Worm (Caenorhabditis elegans) whole organism, L2 larva: ENCODE measurements around the gene nlp-52.

Source experiments
- dmd-4 ChIP-seq: sonication (generic microtip); optimal IDR thresholded peaks from 2 replicates; lab custom pipeline; 2017; ENCODE audit warnings: missing biosample characterization, missing genetic modification characterization
- fos-1 ChIP-seq: fragments of 150-350 bp; optimal IDR thresholded peaks from 2 replicates; lab custom pipeline; 2014; ENCODE audit warnings: missing biosample characterization, missing genetic modification characterization
- lin-11 ChIP-seq: fragments of 150-350 bp; sonication (generic microtip); optimal IDR thresholded peaks from 2 replicates; lab custom pipeline; 2014; ENCODE audit warnings: missing biosample characterization, missing genetic modification characterization, inconsistent platforms, mixed read lengths
- lin-39 ChIP-seq: fragments of 150-350 bp; optimal IDR thresholded peaks from 2 replicates; lab custom pipeline; 2014; ENCODE audit warnings: missing biosample characterization, missing genetic modification reagents, missing genetic modification characterization
- lsy-2 ChIP-seq, 2 experiments: fragments of 150-350 bp in 1 of 2; sonication (generic microtip) in 1 of 2; optimal IDR thresholded peaks; 2 replicates each; lab custom pipeline; 2014 to 2017; ENCODE audit warnings: missing biosample characterization in 2 of 2, missing genetic modification characterization in 2 of 2
- nhr-10 ChIP-seq: sonication (generic microtip); optimal IDR thresholded peaks from 2 replicates; lab custom pipeline; 2017; ENCODE audit warnings: missing biosample characterization, missing genetic modification characterization
- nhr-237 ChIP-seq: fragments of 150-350 bp; optimal IDR thresholded peaks from 2 replicates; lab custom pipeline; 2014; ENCODE audit warnings: missing biosample characterization, missing genetic modification characterization
- nhr-6 ChIP-seq: fragments of 150-350 bp; optimal IDR thresholded peaks from 2 replicates; lab custom pipeline; 2014; ENCODE audit warnings: missing biosample characterization, missing genetic modification characterization
- snpc-4 ChIP-seq: fragments of 150-350 bp; optimal IDR thresholded peaks from 2 replicates; lab custom pipeline; 2014; ENCODE audit warnings: missing biosample characterization, missing genetic modification characterization
- unc-39 ChIP-seq: fragments of 150-350 bp; optimal IDR thresholded peaks from 2 replicates; lab custom pipeline; 2014; ENCODE audit warnings: missing biosample characterization, missing genetic modification characterization

- TF ChIP-seq nhr-6, result no peak
- TF ChIP-seq fos-1 (tag; lab: Kevin White, UChicago), result no peak
- no peak for TF ChIP-seq nhr-10
- no peak for TF ChIP-seq lin-11
- no peak for TF ChIP-seq dmd-4
- TF ChIP-seq unc-39 (tag; lab: Kevin White, UChicago), result no peak
- no peak for TF ChIP-seq snpc-4 (tag; lab: Kevin White, UChicago)
- no peak for TF ChIP-seq lsy-2 (tag; optimal IDR thresholded peaks at IDR 0.05; lab: Kevin White, UChicago)
- TF ChIP-seq lin-39, result no peak
- TF ChIP-seq nhr-237 (tag; lab: Kevin White, UChicago), result no peak
Observed at ce11 chrIII:775443-775842, 13.9 kb downstream of the nlp-52 start.
